Worm (Caenorhabditis elegans): ENCODE results near the gene rsp-8.
A peak's percentile ranks its signal among the peaks of the same experiment; 100 is the strongest.

DNA sequence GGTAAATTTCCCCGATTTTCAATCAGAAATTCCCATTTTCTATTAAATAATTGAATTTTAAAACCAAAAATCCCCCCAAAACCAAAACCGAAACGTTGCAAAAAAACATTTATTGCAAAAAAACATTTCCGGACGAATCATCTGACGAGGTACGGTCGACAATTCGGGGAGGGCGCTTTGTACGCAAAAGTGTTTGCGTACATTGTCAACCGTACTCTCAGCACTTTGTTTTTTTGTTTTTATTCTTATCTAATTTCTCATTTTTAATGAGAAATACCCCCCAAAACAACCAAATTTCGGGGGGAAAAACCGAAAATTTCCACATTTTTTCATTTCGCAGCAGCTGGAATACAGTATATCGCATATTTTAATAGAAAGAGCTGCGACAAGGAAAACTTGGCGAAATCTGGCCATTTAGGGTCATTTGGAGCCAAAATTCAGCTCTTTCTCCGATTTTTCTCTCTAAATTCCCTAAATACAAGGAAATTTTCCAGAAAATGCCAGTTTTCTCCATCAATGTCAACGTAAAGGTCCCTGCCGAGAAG lies 21.5 kb downstream of the rsp-8 start, which contains the start of gene mif-1:
- TF ChIP-seq unc-62 (GFP tag; optimal IDR thresholded peaks at IDR 0.05) (no peak), nhr-85 (tag) (no peak), ceh-82 (tag; optimal IDR thresholded peaks at IDR 0.05) (peak in 1 of 3 experiments; percentile 46)
